Fruit fly (Drosophila melanogaster): ENCODE results near the gene CG31673.

Gene CG31673

DNA sequence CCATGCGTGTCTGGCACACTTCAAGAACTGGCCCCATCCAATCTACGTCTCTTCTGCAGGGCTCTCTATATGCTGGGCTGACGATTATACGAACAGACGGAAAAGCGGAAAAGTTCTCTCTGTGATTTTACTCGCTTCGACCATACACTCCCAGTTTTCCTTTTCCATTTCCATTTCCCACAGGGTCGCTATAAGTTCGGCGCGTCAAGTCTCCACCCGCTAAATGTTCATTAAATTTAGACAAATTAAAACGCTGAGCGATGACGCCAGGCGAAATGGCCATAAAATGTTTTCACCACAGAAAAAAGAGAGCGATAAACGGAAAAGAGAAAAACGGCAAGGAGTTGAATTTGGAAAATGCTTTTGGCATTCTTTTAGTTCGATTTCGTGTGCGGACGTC lies 38.0 kb downstream of the CG31673 start, which contains the start of gene CG31675 (continued):
- TF ChIP-seq CG13775 (GFP tag; optimal IDR thresholded peaks at IDR 0.05) (no peak), dan (GFP tag; IDR thresholded peaks at IDR 0.05) (no peak), Elba2 (GFP tag; optimal IDR thresholded peaks at IDR 0.05) (no peak), CG10959 (GFP tag; IDR thresholded peaks at IDR 0.05) (no peak), CG30403 (GFP tag; optimal IDR thresholded peaks at IDR 0.05) (no peak), CG1603 (tag; optimal IDR thresholded peaks at IDR 0.05) (no peak), fd3F (GFP tag; optimal IDR thresholded peaks at IDR 0.05) (no peak), CG12769 (tag; optimal IDR thresholded peaks at IDR 0.05) (peak; percentile 88), Xbp1 (GFP tag; optimal IDR thresholded peaks at IDR 0.05) (no peak), sc (optimal IDR thresholded peaks at IDR 0.05) (no peak), sc (GFP tag; optimal IDR thresholded peaks at IDR 0.05) (no peak), sd (tag; optimal IDR thresholded peaks at IDR 0.05) (peak; percentile 57), CG12155 (GFP tag; optimal IDR thresholded peaks at IDR 0.05) (no peak), CG10267 (tag; optimal IDR thresholded peaks at IDR 0.05) (no peak), hth (optimal IDR thresholded peaks at IDR 0.05) (no peak), eve (GFP tag; optimal IDR thresholded peaks at IDR 0.05) (no peak), CG7963 (GFP tag; IDR thresholded peaks at IDR 0.05; ENCODE audit: partially characterized antibody) (0 out of 3 replicates have a peak, but pooled peaks have one; percentile 20), klu (GFP tag; IDR thresholded peaks at IDR 0.05) (no peak), vvl (GFP tag; IDR thresholded peaks at IDR 0.05) (no peak), CG31224 (GFP tag; IDR thresholded peaks at IDR 0.05) (0 out of 2 replicates have a peak, but pooled peaks have one; percentile 6)

- peak; percentile 26 for TF ChIP-seq CTCF (GFP tag; optimal IDR thresholded peaks at IDR 0.05)
- peak; percentile 93 for TF ChIP-seq CG2199 (GFP tag; IDR thresholded peaks at IDR 0.05)
- TF ChIP-seq Med (GFP tag): peak; percentile 31
- peak; percentile 9 for TF ChIP-seq HmgZ (tag; optimal IDR thresholded peaks at IDR 0.05)
- peak; percentile 2 for TF ChIP-seq CG9437 (GFP tag; optimal IDR thresholded peaks at IDR 0.05)
- no peak for TF ChIP-seq bab2 (GFP tag; optimal IDR thresholded peaks at IDR 0.05)
These were observed 39.5 kb downstream of the CG31673 start for dm6 chr2L:20868921-20869320.

DNA sequence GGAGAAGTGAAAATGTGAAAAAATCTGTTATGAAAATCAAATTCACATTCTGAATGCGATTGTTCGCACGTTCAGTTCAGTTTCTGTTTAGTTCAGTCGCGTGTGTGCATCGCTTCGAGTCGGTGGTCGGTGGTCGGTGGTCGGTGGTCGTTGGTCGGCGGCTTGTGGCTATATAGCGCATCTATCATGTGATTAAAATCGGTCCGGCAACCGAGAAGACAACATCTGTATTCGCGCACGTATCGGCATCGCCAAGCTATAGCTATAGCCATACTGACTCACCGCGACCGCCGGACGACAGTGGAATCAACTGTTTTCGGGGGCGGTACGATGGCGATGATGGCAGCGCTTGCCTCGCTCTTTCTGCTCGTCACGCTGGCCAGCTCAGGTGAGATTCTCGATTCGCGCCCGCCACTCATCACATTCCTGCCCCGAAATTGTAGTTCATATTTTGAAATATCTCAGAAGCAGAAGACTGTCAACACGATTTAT lies 40.4 kb downstream of the CG31673 start, which contains the start of gene CG14401:
Gene CG14401, plus strand, starts transcription at position 51 of the 492 bp plus-strand sequence.
- TF ChIP-seq Hr51 (GFP tag; optimal IDR thresholded peaks at IDR 0.05) (no peak), vnd (GFP tag; IDR thresholded peaks at IDR 0.05; ENCODE audit: partially characterized antibody) (no peak), tll (GFP tag; optimal IDR thresholded peaks at IDR 0.05) (no peak), Doc3 (GFP tag; IDR thresholded peaks at IDR 0.05; ENCODE audit: partially characterized antibody) (no peak), bab2 (GFP tag; optimal IDR thresholded peaks at IDR 0.05) (no peak), sens (GFP tag) (no peak), CG15011 (GFP tag; optimal IDR thresholded peaks at IDR 0.05) (no peak), Max (GFP tag; optimal IDR thresholded peaks at IDR 0.05) (no peak), ci (GFP tag; IDR thresholded peaks at IDR 0.05) (no peak), CG13287 (GFP tag; IDR thresholded peaks at IDR 0.05; ENCODE audit: partially characterized antibody) (no peak), Opbp (GFP tag; IDR thresholded peaks at IDR 0.05; ENCODE audit: partially characterized antibody) (no peak), pum (GFP tag; optimal IDR thresholded peaks at IDR 0.05) (no peak), kay (GFP tag; optimal IDR thresholded peaks at IDR 0.05) (no peak), chinmo (GFP tag; IDR thresholded peaks at IDR 0.05; ENCODE audit: partially characterized antibody) (0 out of 4 replicates have a peak, but pooled peaks have one; percentile 64), CG17568 (GFP tag; optimal IDR thresholded peaks at IDR 0.05) (no peak), CG11723 (GFP tag; optimal IDR thresholded peaks at IDR 0.05) (no peak), gcm (GFP tag; optimal IDR thresholded peaks at IDR 0.05) (no peak), dimm (GFP tag; IDR thresholded peaks at IDR 0.05) (no peak), oc (tag; optimal IDR thresholded peaks at IDR 0.05) (no peak), BtbVII (GFP tag; optimal IDR thresholded peaks at IDR 0.05) (no peak), MBD-R2 (GFP tag; IDR thresholded peaks at IDR 0.05) (peak; percentile 20; the same call in 1 of the 2 replicates), nmo (GFP tag; optimal IDR thresholded peaks at IDR 0.05) (no peak), CG8290 (GFP tag; optimal IDR thresholded peaks at IDR 0.05) (no peak), CG8290 (tag; optimal IDR thresholded peaks at IDR 0.05) (peak in 1 of 2 experiments; percentile 44), Hmx (GFP tag; optimal IDR thresholded peaks at IDR 0.05) (no peak)

All from whole organism, embryonic.